Worm (Caenorhabditis elegans): ENCODE data around the gene nxf-1.

DNA sequence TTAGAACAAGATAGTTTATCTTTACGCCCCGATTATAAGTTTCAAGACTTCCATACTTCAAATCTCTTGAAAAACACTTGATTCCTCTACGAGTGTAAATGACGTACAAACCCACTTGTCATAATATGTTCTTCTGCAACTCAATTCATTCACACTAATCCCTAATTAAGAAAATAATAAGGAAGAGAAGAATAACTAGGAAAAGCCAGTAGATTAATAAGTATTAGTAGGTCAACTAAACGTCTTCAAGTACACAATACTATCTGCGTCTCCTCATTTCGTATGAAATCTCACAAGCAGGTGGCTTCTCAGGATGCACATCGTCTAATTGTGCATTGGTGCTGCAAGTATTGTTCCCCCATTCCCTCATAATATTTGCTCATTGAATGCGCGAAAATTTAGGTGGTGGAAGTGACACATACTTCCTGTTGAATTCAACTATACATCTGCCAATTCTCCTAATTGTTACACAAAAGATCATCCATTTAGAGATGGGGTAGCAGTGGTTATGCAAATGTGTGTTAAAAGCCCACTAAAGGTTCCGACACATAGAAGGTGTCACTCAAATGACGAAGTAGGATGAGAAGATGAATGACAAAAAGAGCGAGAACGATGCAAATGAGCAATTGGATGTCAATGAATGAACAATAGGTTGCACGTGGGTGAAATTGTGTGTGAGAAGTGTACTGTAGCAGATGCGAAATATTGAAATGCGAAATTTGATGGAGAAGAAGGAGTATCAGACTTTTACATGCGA lies 12.4 kb upstream of the nxf-1 start:
- TF ChIP-seq mdl-1 (tag; optimal IDR thresholded peaks at IDR 0.05) (no peak), lin-13 (GFP tag; optimal IDR thresholded peaks at IDR 0.05) (no peak), zag-1 (tag; optimal IDR thresholded peaks at IDR 0.05) (no peak), aly-2 (tag; optimal IDR thresholded peaks at IDR 0.05) (no peak), blmp-1 (tag; optimal IDR thresholded peaks at IDR 0.05; ENCODE audit: insufficient read depth) (no peak), elt-3 (tag; optimal IDR thresholded peaks at IDR 0.05) (no peak)

Measured in whole organism, L2 larva.